Worm (Caenorhabditis elegans) whole organism, L2 larva: ENCODE measurements around the gene clec-175.

Experiments
- F13H6.1 ChIP-seq: sonication (generic microtip); optimal IDR thresholded peaks from 2 replicates; lab custom pipeline; 2016; ENCODE audit warnings: missing genetic modification characterization, missing compliant biosample characterization
- R02D3.7 ChIP-seq: fragments of 150-350 bp; optimal IDR thresholded peaks from 2 replicates; lab custom pipeline; 2014; ENCODE audit warnings: missing biosample characterization, missing genetic modification characterization
- Y55F3AM.14 ChIP-seq: fragments of 200-800 bp; sonication (Bioruptor generic); optimal IDR thresholded peaks from 2 replicates; lab custom pipeline; 2018; ENCODE audit warnings: mild to moderate bottlenecking, missing genetic modification characterization, missing compliant biosample characterization
- ZK546.5 ChIP-seq: sonication (generic microtip); optimal IDR thresholded peaks from 2 replicates; lab custom pipeline; 2017; ENCODE audit warnings: missing biosample characterization, missing genetic modification characterization
- alr-1 ChIP-seq: fragments of 150-350 bp; optimal IDR thresholded peaks from 2 replicates; lab custom pipeline; 2014; ENCODE audit warnings: missing biosample characterization, missing genetic modification characterization
- aly-2 ChIP-seq: fragments of 150-350 bp; optimal IDR thresholded peaks from 2 replicates; lab custom pipeline; 2014; ENCODE audit warnings: missing biosample characterization, missing genetic modification characterization
- blmp-1 ChIP-seq: sonication (generic microtip); optimal IDR thresholded peaks from 2 replicates; lab custom pipeline; 2017; ENCODE audit warnings: missing genetic modification characterization, mild to moderate bottlenecking, missing compliant biosample characterization, antibody characterized with exemption, moderate library complexity; ENCODE audit not compliant: insufficient read depth
- ceh-16 ChIP-seq: fragments of 150-350 bp; optimal IDR thresholded peaks from 2 replicates; lab custom pipeline; 2014; ENCODE audit warnings: missing biosample characterization, missing genetic modification characterization
- ceh-82 ChIP-seq: fragments of 150-350 bp; optimal IDR thresholded peaks from 2 replicates; lab custom pipeline; 2014; ENCODE audit warnings: missing biosample characterization, missing genetic modification characterization
- crh-2 ChIP-seq: sonication (generic microtip); optimal IDR thresholded peaks from 2 replicates; lab custom pipeline; 2017; ENCODE audit warnings: missing biosample characterization, missing genetic modification characterization
- dmd-4 ChIP-seq: sonication (generic microtip); optimal IDR thresholded peaks from 2 replicates; lab custom pipeline; 2017; ENCODE audit warnings: missing biosample characterization, missing genetic modification characterization
- egl-27 ChIP-seq: sonication (generic microtip); optimal IDR thresholded peaks from 3 replicates; lab custom pipeline; 2017; ENCODE audit warnings: missing biosample characterization, missing genetic modification reagents, missing genetic modification characterization
- elt-1 ChIP-seq: fragments of 150-350 bp; optimal IDR thresholded peaks from 2 replicates; lab custom pipeline; 2014; ENCODE audit warnings: missing biosample characterization, missing genetic modification characterization
- elt-3 ChIP-seq: sonication (generic microtip); optimal IDR thresholded peaks from 2 replicates; lab custom pipeline; 2017; ENCODE audit warnings: missing biosample characterization, missing genetic modification characterization
- fos-1 ChIP-seq: fragments of 150-350 bp; optimal IDR thresholded peaks from 2 replicates; lab custom pipeline; 2014; ENCODE audit warnings: missing biosample characterization, missing genetic modification characterization
- gmeb-1 ChIP-seq: fragments of 150-350 bp; optimal IDR thresholded peaks from 2 replicates; lab custom pipeline; 2014; ENCODE audit warnings: missing biosample characterization, missing genetic modification characterization
- lin-11 ChIP-seq: fragments of 150-350 bp; sonication (generic microtip); optimal IDR thresholded peaks from 2 replicates; lab custom pipeline; 2014; ENCODE audit warnings: missing biosample characterization, missing genetic modification characterization, inconsistent platforms, mixed read lengths
- lin-13 ChIP-seq: fragments of 150-350 bp; optimal IDR thresholded peaks from 2 replicates; lab custom pipeline; 2014; ENCODE audit warnings: missing biosample characterization, missing genetic modification reagents, missing genetic modification characterization
- mab-5 ChIP-seq: fragments of 150-350 bp; optimal IDR thresholded peaks from 2 replicates; lab custom pipeline; 2014; ENCODE audit warnings: missing biosample characterization, missing genetic modification characterization
- mbf-1 ChIP-seq: sonication (generic microtip); optimal IDR thresholded peaks from 2 replicates; lab custom pipeline; 2017; ENCODE audit warnings: missing biosample characterization, missing genetic modification characterization
- mdl-1 ChIP-seq, 2 experiments: fragments of 150-350 bp in 1 of 2; sonication (generic microtip) in 1 of 2; optimal IDR thresholded peaks; 2 replicates each; lab custom pipeline; 2017; ENCODE audit warnings: missing biosample characterization in 2 of 2, missing genetic modification characterization in 2 of 2
- nhr-11 ChIP-seq: fragments of 150-350 bp; optimal IDR thresholded peaks from 2 replicates; lab custom pipeline; 2014; ENCODE audit warnings: missing biosample characterization, missing genetic modification characterization
- nhr-12 ChIP-seq: fragments of 150-350 bp; optimal IDR thresholded peaks from 2 replicates; lab custom pipeline; 2014; ENCODE audit warnings: missing biosample characterization, missing genetic modification characterization
- nhr-129 ChIP-seq: fragments of 150-350 bp; optimal IDR thresholded peaks from 2 replicates; lab custom pipeline; 2014; ENCODE audit warnings: missing biosample characterization, missing genetic modification characterization
- nhr-21 ChIP-seq: fragments of 150-350 bp; optimal IDR thresholded peaks from 2 replicates; lab custom pipeline; 2014; ENCODE audit warnings: missing biosample characterization, missing genetic modification characterization
- nhr-23 ChIP-seq: fragments of 150-350 bp; optimal IDR thresholded peaks from 2 replicates; lab custom pipeline; 2014; ENCODE audit warnings: missing biosample characterization, missing genetic modification reagents, missing genetic modification characterization
- nhr-237 ChIP-seq: fragments of 150-350 bp; optimal IDR thresholded peaks from 2 replicates; lab custom pipeline; 2014; ENCODE audit warnings: missing biosample characterization, missing genetic modification characterization
- nhr-25 ChIP-seq: fragments of 150-350 bp; sonication (generic microtip); optimal IDR thresholded peaks from 3 replicates; lab custom pipeline; 2014; ENCODE audit warnings: missing biosample characterization, missing genetic modification characterization
- nhr-77 ChIP-seq: fragments of 150-350 bp; optimal IDR thresholded peaks from 2 replicates; lab custom pipeline; 2014; ENCODE audit warnings: missing biosample characterization, missing genetic modification characterization
- peb-1 ChIP-seq: fragments of 150-350 bp; optimal IDR thresholded peaks from 2 replicates; lab custom pipeline; 2014; ENCODE audit warnings: missing biosample characterization, missing genetic modification characterization
- sem-4 ChIP-seq: fragments of 150-350 bp; optimal IDR thresholded peaks from 2 replicates; lab custom pipeline; 2014; ENCODE audit warnings: missing biosample characterization, missing genetic modification reagents, missing genetic modification characterization
- skn-1 ChIP-seq: sonication (generic microtip); optimal IDR thresholded peaks from 2 replicates; lab custom pipeline; 2017; ENCODE audit warnings: missing biosample characterization, missing genetic modification characterization
- sma-3 ChIP-seq: sonication (generic microtip); optimal IDR thresholded peaks from 2 replicates; lab custom pipeline; 2016; ENCODE audit warnings: missing genetic modification reagents, missing genetic modification characterization, missing compliant biosample characterization
- sma-9 ChIP-seq, 2 experiments: fragments of 150-350 bp in 1 of 2; sonication (generic microtip) in 1 of 2; optimal IDR thresholded peaks; 2 replicates each; lab custom pipeline; 2014 to 2016; ENCODE audit warnings: missing genetic modification characterization in 2 of 2, mild to moderate bottlenecking in 1 of 2, missing biosample characterization in 1 of 2, missing compliant biosample characterization in 1 of 2, missing genetic modification reagents in 1 of 2, moderate library complexity in 1 of 2
- snpc-4 ChIP-seq: fragments of 150-350 bp; optimal IDR thresholded peaks from 2 replicates; lab custom pipeline; 2014; ENCODE audit warnings: missing biosample characterization, missing genetic modification characterization
- unc-55 ChIP-seq: fragments of 150-350 bp; sonication (generic microtip); optimal IDR thresholded peaks from 3 replicates; lab custom pipeline; 2014; ENCODE audit warnings: missing biosample characterization, missing genetic modification reagents, missing genetic modification characterization
- unc-62 ChIP-seq: fragments of 150-350 bp; optimal IDR thresholded peaks from 2 replicates; lab custom pipeline; 2014; ENCODE audit warnings: missing biosample characterization, missing genetic modification reagents, missing genetic modification characterization
- zag-1 ChIP-seq: fragments of 150-350 bp; optimal IDR thresholded peaks from 2 replicates; lab custom pipeline; 2014; ENCODE audit warnings: missing biosample characterization, missing genetic modification characterization
- ztf-1 ChIP-seq: fragments of 200-800 bp; sonication (Bioruptor generic); conservative IDR thresholded peaks from 2 replicates; pipeline ENCODE4 v1.3.6; 2022; ENCODE audit warnings: missing genetic modification characterization, missing compliant biosample characterization
- ztf-11 ChIP-seq: sonication (generic microtip); optimal IDR thresholded peaks from 2 replicates; lab custom pipeline; 2017; ENCODE audit warnings: missing biosample characterization, missing genetic modification characterization
- ztf-4 ChIP-seq: fragments of 150-350 bp; optimal IDR thresholded peaks from 2 replicates; lab custom pipeline; 2014; ENCODE audit warnings: missing biosample characterization, missing genetic modification characterization

The clec-175 gene

ce11 chrIV:4397111-4397510, 25.0 kb upstream of the clec-175 start:
- TF ChIP-seq crh-2 (tag; lab: Kevin White, UChicago) (peak; percentile 2), fos-1 (peak; percentile 25), mab-5 (tag; lab: Kevin White, UChicago) (no peak), sem-4 (tag; lab: Kevin White, UChicago) (peak; percentile 19), sma-3 (GFP tag; lab: Kevin White, UChicago) (peak; percentile 1), ztf-4 (tag; lab: Kevin White, UChicago) (no peak), blmp-1 (tag; lab: Kevin White, UChicago) (peak; percentile 41)

DNA sequence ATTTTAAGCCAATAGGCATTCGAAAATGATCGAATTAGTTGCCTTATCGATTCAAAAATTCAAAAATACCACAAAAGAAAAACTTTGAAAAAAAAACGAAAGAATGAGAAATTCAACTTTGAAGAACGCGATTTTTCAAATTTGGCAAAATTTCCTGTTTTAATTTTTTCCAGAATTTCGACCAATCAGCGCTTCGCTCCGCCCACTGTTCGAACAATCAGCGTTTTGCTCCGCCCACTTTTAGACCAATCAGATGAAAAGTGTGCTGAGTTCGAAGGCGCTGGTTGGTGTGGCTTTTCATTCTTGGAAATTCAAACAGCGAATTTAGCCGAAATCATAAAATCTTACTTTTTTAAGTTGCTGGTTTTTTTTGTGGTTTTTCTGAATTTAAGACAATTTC, 24.5 kb upstream of the clec-175 start:
- TF ChIP-seq zag-1 (tag; lab: Kevin White, UChicago) (no peak), nhr-12 (tag; lab: Kevin White, UChicago) (no peak), ceh-16 (tag; lab: Kevin White, UChicago) (no peak), nhr-237 (tag; lab: Kevin White, UChicago) (no peak), peb-1 (tag; lab: Kevin White, UChicago) (no peak), mbf-1 (no peak), lin-11 (tag; lab: Kevin White, UChicago) (no peak), elt-1 (tag; lab: Kevin White, UChicago) (no peak), nhr-77 (tag; lab: Kevin White, UChicago) (no peak), F13H6.1 (tag; lab: Kevin White, UChicago) (no peak), dmd-4 (no peak), lin-13 (no peak), nhr-129 (tag; lab: Kevin White, UChicago) (no peak), nhr-25 (tag; lab: Kevin White, UChicago) (no peak), Y55F3AM.14 (no peak), ZK546.5 (tag; lab: Kevin White, UChicago) (no peak), nhr-11 (tag; lab: Kevin White, UChicago) (no peak), snpc-4 (tag; lab: Kevin White, UChicago) (no peak)

- TF ChIP-seq ceh-16 (tag; lab: Kevin White, UChicago): no peak
- TF ChIP-seq elt-1 (tag; lab: Kevin White, UChicago): no peak
- TF ChIP-seq ztf-1: no peak
- no peak for TF ChIP-seq sem-4 (tag; lab: Kevin White, UChicago)
- TF ChIP-seq sma-9 (GFP tag; optimal IDR thresholded peaks at IDR 0.05; lab: Kevin White, UChicago): peak; percentile 26
- TF ChIP-seq sma-9 (tag; optimal IDR thresholded peaks at IDR 0.05; lab: Kevin White, UChicago): no peak
- TF ChIP-seq ztf-4 (tag; lab: Kevin White, UChicago): no peak
- peak; percentile 45 for TF ChIP-seq nhr-21 (tag; lab: Kevin White, UChicago)
- no peak for TF ChIP-seq unc-62
- no peak for TF ChIP-seq lin-13
- peak; percentile 51 for TF ChIP-seq F13H6.1 (tag; lab: Kevin White, UChicago)
- TF ChIP-seq nhr-25 (tag; lab: Kevin White, UChicago): peak; percentile 53
- TF ChIP-seq ceh-82: no peak
- TF ChIP-seq elt-3 (tag; lab: Kevin White, UChicago): no peak
- peak; percentile 16 for TF ChIP-seq unc-55 (GFP tag; lab: Kevin White, UChicago)
- no peak for TF ChIP-seq nhr-77 (tag; lab: Kevin White, UChicago)
- TF ChIP-seq mdl-1 (tag; optimal IDR thresholded peaks at IDR 0.05; lab: Kevin White, UChicago): peak in 1 of 2 experiments; percentile 8
- TF ChIP-seq nhr-129 (tag; lab: Kevin White, UChicago): peak; percentile 2
- TF ChIP-seq nhr-237 (tag; lab: Kevin White, UChicago): no peak
- TF ChIP-seq blmp-1 (tag; lab: Kevin White, UChicago): peak; percentile 38
- no peak for TF ChIP-seq aly-2 (tag; lab: Kevin White, UChicago)
- TF ChIP-seq Y55F3AM.14: peak; percentile 12
- no peak for TF ChIP-seq R02D3.7
- TF ChIP-seq egl-27 (tag; lab: Kevin White, UChicago): no peak
- TF ChIP-seq nhr-12 (tag; lab: Kevin White, UChicago): no peak
- no peak for TF ChIP-seq ZK546.5 (tag; lab: Kevin White, UChicago)
- no peak for TF ChIP-seq sma-3 (GFP tag; lab: Kevin White, UChicago)
Observed at ce11 chrIV:4398420-4398819, 23.7 kb upstream of the clec-175 start.

DNA sequence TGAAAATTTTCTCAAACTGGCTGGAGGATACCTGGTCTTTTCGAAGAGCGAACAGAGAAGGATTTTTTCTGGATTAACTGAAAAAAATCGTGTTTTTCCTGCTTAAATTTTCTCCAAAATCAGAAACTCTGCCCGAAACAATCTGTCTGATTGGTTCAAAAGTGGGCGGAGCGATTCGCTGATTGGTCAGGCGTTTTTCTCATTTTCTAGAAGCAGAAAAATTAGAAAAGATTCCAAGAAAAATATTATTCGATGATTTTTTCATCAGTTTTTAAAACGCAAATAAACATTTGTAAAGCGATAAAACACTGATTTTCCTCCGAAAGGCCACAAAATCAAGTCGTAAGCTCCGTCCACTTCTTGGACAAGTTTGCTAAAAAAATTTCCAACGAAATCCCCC, 23.2 kb upstream of the clec-175 start:
- TF ChIP-seq sem-4 (tag; lab: Kevin White, UChicago) (no peak), crh-2 (tag; lab: Kevin White, UChicago) (no peak), nhr-77 (tag; lab: Kevin White, UChicago) (no peak), nhr-237 (tag; lab: Kevin White, UChicago) (no peak), aly-2 (tag; lab: Kevin White, UChicago) (no peak), lin-11 (tag; lab: Kevin White, UChicago) (no peak), ztf-11 (no peak), skn-1 (no peak), gmeb-1 (no peak), ztf-4 (tag; lab: Kevin White, UChicago) (no peak), mbf-1 (no peak), blmp-1 (tag; lab: Kevin White, UChicago) (no peak), peb-1 (tag; lab: Kevin White, UChicago) (no peak), sma-9 (GFP tag; optimal IDR thresholded peaks at IDR 0.05; lab: Kevin White, UChicago) (no peak), sma-9 (tag; optimal IDR thresholded peaks at IDR 0.05; lab: Kevin White, UChicago) (no peak), fos-1 (no peak), mdl-1 (tag; optimal IDR thresholded peaks at IDR 0.05; lab: Kevin White, UChicago) (no peak), alr-1 (tag; lab: Kevin White, UChicago) (no peak), ceh-16 (tag; lab: Kevin White, UChicago) (no peak), zag-1 (tag; lab: Kevin White, UChicago) (no peak), nhr-23 (no peak)
